Fruit fly (Drosophila melanogaster): ENCODE measurements around the gene nullo.
A peak's percentile ranks its signal among the peaks of the same experiment; 100 is the strongest.

The nullo gene

DNA sequence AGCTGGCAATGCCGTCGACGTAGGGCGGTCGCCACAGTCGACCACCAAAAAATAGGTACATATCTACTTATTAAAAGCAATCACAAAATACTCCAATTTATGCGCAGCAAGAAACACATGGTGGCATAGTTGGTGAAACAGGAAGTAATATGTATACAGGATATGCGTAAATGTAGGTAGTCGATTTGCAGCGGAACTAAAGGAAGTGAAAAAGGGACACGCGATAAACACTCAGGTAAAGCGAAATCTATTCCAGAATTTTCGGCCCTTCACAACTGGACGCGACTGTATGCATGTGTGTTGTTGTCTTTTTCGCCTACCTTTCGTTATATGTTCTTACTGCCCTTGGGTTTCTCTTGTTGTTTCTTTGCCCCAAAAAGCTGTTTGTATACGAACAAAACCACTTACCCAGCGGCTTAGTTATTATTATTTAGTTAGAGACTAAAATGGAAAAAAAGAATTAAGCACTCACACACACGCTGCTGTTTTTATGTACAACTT is 47.3 kb downstream of the nullo start (continued):
- TF ChIP-seq CG15073 (GFP tag; optimal IDR thresholded peaks at IDR 0.05) (peak; percentile 93), nerfin-2 (GFP tag; IDR thresholded peaks at IDR 0.05; ENCODE audit: partially characterized antibody) (no peak), Vsx1 (GFP tag; optimal IDR thresholded peaks at IDR 0.05) (peak; percentile 26), grn (GFP tag; optimal IDR thresholded peaks at IDR 0.05) (peak; percentile 12), CG10959 (GFP tag; IDR thresholded peaks at IDR 0.05) (peak; percentile 38; the same call in 1 of the 2 replicates), danr (GFP tag; IDR thresholded peaks at IDR 0.05) (peak; percentile 71; the same call in 1 of the 2 replicates), Adf1 (GFP tag; IDR thresholded peaks at IDR 0.05) (peak; percentile 53), Blimp-1 (GFP tag; optimal IDR thresholded peaks at IDR 0.05) (peak; percentile 78), wdn (GFP tag; IDR thresholded peaks at IDR 0.05) (peak; percentile 54; the same call in 1 of the 2 replicates), CG11093 (GFP tag; IDR thresholded peaks at IDR 0.05) (peak; percentile 71; the same call in 2 of the 3 replicates), CG12071 (GFP tag; optimal IDR thresholded peaks at IDR 0.05) (peak; percentile 89), NK7.1 (GFP tag; optimal IDR thresholded peaks at IDR 0.05) (peak; percentile 16), Eip74EF (GFP tag; optimal IDR thresholded peaks at IDR 0.05) (peak in 1 of 2 experiments; percentile 49), ham (GFP tag; IDR thresholded peaks at IDR 0.05) (peak; percentile 37; the same call in 1 of the 2 replicates), CG5953 (GFP tag; IDR thresholded peaks at IDR 0.05) (peak; percentile 63; the same call in 1 of the 2 replicates), tin (GFP tag; optimal IDR thresholded peaks at IDR 0.05) (peak; percentile 67), CG15514 (GFP tag; optimal IDR thresholded peaks at IDR 0.05) (peak; percentile 75), CG3838 (GFP tag; optimal IDR thresholded peaks at IDR 0.05) (peak; percentile 54), CG11560 (tag; IDR thresholded peaks at IDR 0.05) (0 out of 3 replicates have a peak, but pooled peaks have one; percentile 51), CG33557 (GFP tag; optimal IDR thresholded peaks at IDR 0.05) (peak; percentile 84), lov (optimal IDR thresholded peaks at IDR 0.05) (no peak), lov (GFP tag; IDR thresholded peaks at IDR 0.05) (0 out of 3 replicates have a peak, but pooled peaks have one; percentile 23), NC2α (GFP tag; optimal IDR thresholded peaks at IDR 0.05) (no peak), Dref (GFP tag; IDR thresholded peaks at IDR 0.05) (no peak), seq (GFP tag; IDR thresholded peaks at IDR 0.05) (peak; percentile 89), CG11504 (tag; optimal IDR thresholded peaks at IDR 0.05) (peak; percentile 90), lola (GFP tag; optimal IDR thresholded peaks at IDR 0.05) (peak in 1 of 3 experiments; percentile 85), nau (GFP tag; optimal IDR thresholded peaks at IDR 0.05) (peak; percentile 80), phol (tag; optimal IDR thresholded peaks at IDR 0.05) (peak; percentile 83), CG4282 (GFP tag; optimal IDR thresholded peaks at IDR 0.05) (no peak), ci (GFP tag; IDR thresholded peaks at IDR 0.05) (peak; percentile 66), CG12299 (tag; optimal IDR thresholded peaks at IDR 0.05) (peak; percentile 75), pfk (GFP tag; optimal IDR thresholded peaks at IDR 0.05) (no peak), B-H2 (GFP tag; optimal IDR thresholded peaks at IDR 0.05) (peak; percentile 57), so (GFP tag; IDR thresholded peaks at IDR 0.05) (peak; percentile 74; the same call in 2 of the 3 replicates), BtbVII (GFP tag; optimal IDR thresholded peaks at IDR 0.05) (peak; percentile 86), CG8944 (GFP tag; optimal IDR thresholded peaks at IDR 0.05) (peak; percentile 63), CG7987 (GFP tag; optimal IDR thresholded peaks at IDR 0.05) (peak; percentile 68), Antp (GFP tag; optimal IDR thresholded peaks at IDR 0.05) (peak; percentile 78), Hr51 (GFP tag; optimal IDR thresholded peaks at IDR 0.05) (peak; percentile 69 to 87), Hey (tag; optimal IDR thresholded peaks at IDR 0.05) (peak; percentile 66), CG8924 (tag; optimal IDR thresholded peaks at IDR 0.05) (peak; percentile 88), CG9727 (GFP tag; optimal IDR thresholded peaks at IDR 0.05) (peak; percentile 81), CG18262 (tag; optimal IDR thresholded peaks at IDR 0.05) (peak; percentile 88), CG2199 (GFP tag; IDR thresholded peaks at IDR 0.05) (peak; percentile 57; the same call in 1 of the 3 replicates), HLH3B (GFP tag; IDR thresholded peaks at IDR 0.05) (peak; percentile 65; the same call in 1 of the 2 replicates), Pdp1 (GFP tag; optimal IDR thresholded peaks at IDR 0.05) (peak; percentile 49 to 81), CG9932 (GFP tag; IDR thresholded peaks at IDR 0.05) (peak; percentile 70), CG6791 (GFP tag; IDR thresholded peaks at IDR 0.05; ENCODE audit: partially characterized antibody) (no peak)
